Worm (Caenorhabditis elegans) whole organism, late embryonic: ENCODE data around the gene ZK792.4.

Experiments used
- C08G9.2 ChIP-seq: sonication (generic microtip); optimal IDR thresholded peaks from 2 replicates; lab custom pipeline; 2016; ENCODE audit warnings: mild to moderate bottlenecking, missing genetic modification characterization, moderate library complexity, missing compliant biosample characterization
- F13H6.1 ChIP-seq: sonication (generic microtip); optimal IDR thresholded peaks from 2 replicates; lab custom pipeline; 2016; ENCODE audit warnings: missing genetic modification characterization, missing compliant biosample characterization
- K02D7.2 ChIP-seq: sonication (generic microtip); optimal IDR thresholded peaks from 2 replicates; lab custom pipeline; 2017; ENCODE audit warnings: mild to moderate bottlenecking, missing genetic modification characterization, missing compliant biosample characterization
- Y22D7AL.16 ChIP-seq: sonication (generic microtip); optimal IDR thresholded peaks from 2 replicates; lab custom pipeline; 2016; ENCODE audit warnings: missing genetic modification characterization, missing compliant biosample characterization
- ama-1 ChIP-seq: fragments of 150-350 bp; optimal IDR thresholded peaks from 2 replicates; lab custom pipeline; 2014
- ceh-19 ChIP-seq: fragments of 200-800 bp; sonication (Bioruptor generic); optimal IDR thresholded peaks from 2 replicates; lab custom pipeline; 2018; ENCODE audit warnings: mild to moderate bottlenecking, missing genetic modification characterization, missing compliant biosample characterization
- ceh-22 ChIP-seq: sonication (generic microtip); optimal IDR thresholded peaks from 2 replicates; lab custom pipeline; 2017; ENCODE audit warnings: missing biosample characterization, missing genetic modification characterization
- ceh-30 ChIP-seq: fragments of 150-350 bp; optimal IDR thresholded peaks from 2 replicates; lab custom pipeline; 2014; ENCODE audit warnings: missing biosample characterization, missing genetic modification characterization
- ceh-31 ChIP-seq: sonication (generic microtip); optimal IDR thresholded peaks from 2 replicates; lab custom pipeline; 2016; ENCODE audit warnings: missing genetic modification characterization, missing compliant biosample characterization
- ceh-9 ChIP-seq: sonication (generic microtip); optimal IDR thresholded peaks from 2 replicates; lab custom pipeline; 2016; ENCODE audit warnings: mild to moderate bottlenecking, missing genetic modification characterization, inconsistent platforms, missing compliant biosample characterization
- dve-1 ChIP-seq: sonication (generic microtip); optimal IDR thresholded peaks from 2 replicates; lab custom pipeline; 2017; ENCODE audit warnings: antibody characterized with exemption, mild to moderate bottlenecking, missing genetic modification characterization, missing compliant biosample characterization
- elt-2 ChIP-seq: sonication (generic microtip); optimal IDR thresholded peaks from 2 replicates; lab custom pipeline; 2016; ENCODE audit warnings: missing genetic modification reagents, missing genetic modification characterization, missing compliant biosample characterization
- elt-4 ChIP-seq: sonication (generic microtip); optimal IDR thresholded peaks from 2 replicates; lab custom pipeline; 2016; ENCODE audit warnings: missing genetic modification characterization, missing compliant biosample characterization
- ets-4 ChIP-seq: sonication (generic microtip); optimal IDR thresholded peaks from 2 replicates; lab custom pipeline; 2016; ENCODE audit warnings: missing genetic modification characterization, missing compliant biosample characterization
- fax-1 ChIP-seq: sonication (generic microtip); optimal IDR thresholded peaks from 2 replicates; lab custom pipeline; 2016; ENCODE audit warnings: missing genotype, missing genetic modification characterization, missing compliant biosample characterization
- fkh-10 ChIP-seq: fragments of 150-350 bp; optimal IDR thresholded peaks from 2 replicates; lab custom pipeline; 2014; ENCODE audit warnings: missing biosample characterization, missing genetic modification reagents, missing genetic modification characterization
- hlh-30 ChIP-seq: sonication (generic microtip); optimal IDR thresholded peaks from 2 replicates; lab custom pipeline; 2017; ENCODE audit warnings: antibody characterized with exemption, missing genetic modification characterization, missing compliant biosample characterization; ENCODE audit not compliant: insufficient read depth
- hlh-8 ChIP-seq: sonication (generic microtip); optimal IDR thresholded peaks from 2 replicates; lab custom pipeline; 2016; ENCODE audit warnings: missing genotype, missing genetic modification characterization, missing compliant biosample characterization
- lim-6 ChIP-seq: sonication (generic microtip); optimal IDR thresholded peaks from 2 replicates; lab custom pipeline; 2016; ENCODE audit warnings: missing genetic modification characterization, missing compliant biosample characterization
- lin-11 ChIP-seq: fragments of 200-800 bp; sonication (Bioruptor generic); optimal IDR thresholded peaks from 2 replicates; lab custom pipeline; 2018; ENCODE audit warnings: mild to moderate bottlenecking, missing genetic modification characterization, missing compliant biosample characterization
- npax-4 ChIP-seq: sonication (generic microtip); optimal IDR thresholded peaks from 2 replicates; lab custom pipeline; 2016; ENCODE audit warnings: missing genetic modification characterization, missing compliant biosample characterization
- pat-9 ChIP-seq: fragments of 200-800 bp; sonication (Bioruptor generic); optimal IDR thresholded peaks from 2 replicates; lab custom pipeline; 2018; ENCODE audit warnings: mild to moderate bottlenecking, missing genetic modification characterization, moderate library complexity, missing compliant biosample characterization
- pha-2 ChIP-seq: sonication (generic microtip); optimal IDR thresholded peaks from 2 replicates; lab custom pipeline; 2017; ENCODE audit warnings: mild to moderate bottlenecking, missing genetic modification characterization, missing compliant biosample characterization
- pha-4 ChIP-seq: fragments of 150-350 bp; optimal IDR thresholded peaks from 2 replicates; lab custom pipeline; 2018; ENCODE audit warnings: missing biosample characterization, missing genetic modification reagents, missing genetic modification characterization
- pqm-1 ChIP-seq: sonication (generic microtip); optimal IDR thresholded peaks from 2 replicates; lab custom pipeline; 2016; ENCODE audit warnings: missing genetic modification characterization, missing compliant biosample characterization
- ref-2 ChIP-seq: sonication (generic microtip); optimal IDR thresholded peaks from 2 replicates; lab custom pipeline; 2016; ENCODE audit warnings: missing genetic modification characterization, missing compliant biosample characterization
- rnt-1 ChIP-seq: sonication (generic microtip); optimal IDR thresholded peaks from 2 replicates; lab custom pipeline; 2016; ENCODE audit warnings: missing genetic modification characterization, missing compliant biosample characterization
- sdc-2 ChIP-seq: sonication (generic microtip); optimal IDR thresholded peaks from 2 replicates; lab custom pipeline; 2016; ENCODE audit warnings: missing genotype, missing genetic modification characterization, missing compliant biosample characterization
- tbx-7 ChIP-seq: sonication (generic microtip); optimal IDR thresholded peaks from 2 replicates; lab custom pipeline; 2016; ENCODE audit warnings: missing genotype, missing genetic modification characterization, missing compliant biosample characterization
- ttx-3 ChIP-seq: sonication (generic microtip); optimal IDR thresholded peaks from 2 replicates; lab custom pipeline; 2016; ENCODE audit warnings: missing genetic modification reagents, missing genetic modification characterization, missing compliant biosample characterization
- unc-3 ChIP-seq, 2 experiments: fragments of 200-800 bp in 1 of 2; sonication (Bioruptor generic) in 1 of 2; sonication (generic microtip) in 1 of 2; conservative IDR thresholded peaks in 1 of 2; optimal IDR thresholded peaks in 1 of 2; 2 replicates each; pipeline versions ENCODE4 v1.3.6 to Lab custom; 2016 to 2022; ENCODE audit warnings: missing compliant biosample characterization in 2 of 2, missing genetic modification characterization in 2 of 2, missing genetic modification reagents in 1 of 2
- unc-42 ChIP-seq: sonication (generic microtip); optimal IDR thresholded peaks from 2 replicates; lab custom pipeline; 2016; ENCODE audit warnings: missing genotype, missing genetic modification characterization, missing compliant biosample characterization
- ztf-16 ChIP-seq: sonication (generic microtip); optimal IDR thresholded peaks from 2 replicates; lab custom pipeline; 2017; ENCODE audit warnings: missing genetic modification characterization, missing compliant biosample characterization

ZK792.4 gene

DNA sequence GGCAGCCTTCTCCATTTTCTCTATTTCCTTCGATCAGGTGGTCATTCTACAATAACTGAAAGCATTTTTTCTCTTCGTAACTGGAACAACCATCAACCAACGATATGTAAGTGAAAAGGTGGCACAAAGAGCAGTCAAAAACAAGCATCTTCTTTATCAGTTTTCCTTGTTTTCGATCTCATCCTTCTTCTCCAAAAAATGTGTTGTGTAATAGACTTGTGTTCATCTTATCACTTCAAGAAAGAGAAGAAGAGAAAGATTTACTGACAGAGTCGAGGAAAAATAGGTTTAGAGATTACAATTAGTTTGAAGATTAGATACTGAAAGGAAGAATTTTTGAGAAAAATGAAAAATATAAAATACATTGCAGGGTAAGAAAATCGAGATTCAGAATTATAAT is 36.5 kb downstream of the ZK792.4 start:
- TF ChIP-seq ceh-22 (tag; lab: Kevin White, UChicago) = no peak
- TF ChIP-seq elt-2 = peak; percentile 17

DNA sequence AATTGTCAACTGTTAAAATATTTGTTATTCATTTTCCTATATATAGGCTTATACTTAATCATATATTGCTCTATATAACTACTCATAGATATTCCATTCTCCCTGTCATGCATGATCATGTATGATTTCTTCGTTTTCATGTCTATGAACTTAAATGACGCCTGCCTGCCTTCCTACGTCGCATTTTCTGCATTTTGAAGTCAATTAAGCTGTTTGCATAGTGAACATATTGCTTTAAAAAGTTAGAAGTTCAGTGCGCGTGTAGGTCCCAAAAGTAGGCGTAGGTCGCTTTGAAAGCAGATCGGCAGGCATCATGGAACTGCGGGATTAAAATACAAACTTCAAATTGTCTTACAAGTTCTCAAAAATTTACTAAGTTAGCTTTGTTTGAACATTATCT is 37.1 kb downstream of the ZK792.4 start:
- no peak for TF ChIP-seq dve-1 (tag; lab: Kevin White, UChicago)
- TF ChIP-seq, all 69 proteins: peak for 0

DNA sequence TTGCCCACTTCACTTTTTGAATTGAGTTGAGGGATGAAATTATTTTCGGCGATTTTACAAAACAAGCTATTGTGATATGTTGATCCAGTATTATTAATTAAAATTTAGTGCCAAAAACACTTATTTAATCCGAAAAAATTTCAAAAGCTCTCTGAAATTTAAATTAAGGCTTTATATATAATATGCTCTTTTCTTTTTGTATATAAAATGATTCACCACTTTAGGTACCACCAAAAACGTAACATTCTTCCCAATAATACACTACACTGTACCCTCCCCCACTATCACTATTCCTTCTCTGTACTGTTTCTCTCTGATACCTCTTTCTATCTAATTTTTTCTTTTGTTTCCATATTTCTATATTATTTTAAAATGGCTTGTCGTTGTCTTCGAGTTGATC is 38.0 kb downstream of the ZK792.4 start, which contains the start of gene prx-2:
Gene prx-2 (plus strand): TSS at position 301 of the 400 bp plus-strand sequence.
- TF ChIP-seq ceh-31 (no peak), Y22D7AL.16 (tag; lab: Kevin White, UChicago) (no peak), ceh-19 (GFP tag; lab: Kevin White, UChicago) (no peak), fax-1 (tag; lab: Kevin White, UChicago) (no peak), pha-4 (tag; lab: Kevin White, UChicago) (no peak), npax-4 (tag; lab: Kevin White, UChicago) (no peak), C08G9.2 (tag; lab: Kevin White, UChicago) (no peak), ets-4 (no peak), ttx-3 (tag; lab: Kevin White, UChicago) (no peak), pat-9 (tag; lab: Kevin White, UChicago) (no peak), ceh-9 (tag; lab: Kevin White, UChicago) (no peak)

DNA sequence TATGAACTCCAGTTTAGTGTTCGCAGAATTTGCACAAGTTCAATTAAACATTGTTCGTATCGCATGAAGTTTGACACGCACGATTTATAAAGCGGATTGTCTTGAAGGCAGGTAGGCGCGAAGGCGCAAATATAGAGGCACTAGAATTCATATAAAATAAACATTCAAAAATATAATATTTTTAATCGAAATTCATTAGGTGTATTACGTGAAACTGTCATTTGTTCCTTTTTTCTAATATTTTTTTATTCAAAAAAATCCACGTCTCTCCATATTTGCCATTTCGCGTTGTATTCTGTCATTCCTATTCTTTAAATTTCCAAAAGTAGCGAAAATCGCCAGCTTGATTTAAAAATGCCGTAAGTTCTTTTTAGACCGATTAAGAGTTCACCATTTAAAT is 40.0 kb downstream of the ZK792.4 start, which contains the start of gene ZK809.1:
Gene ZK809.1 (plus strand): TSS at position 301 of the 400 bp plus-strand sequence.
- TF ChIP-seq hlh-8 (no peak), ceh-30 (no peak), F13H6.1 (no peak), lim-6 (tag; lab: Kevin White, UChicago) (no peak), ama-1 (no peak), pha-4 (tag; lab: Kevin White, UChicago) (no peak), dve-1 (tag; lab: Kevin White, UChicago) (no peak), Y22D7AL.16 (tag; lab: Kevin White, UChicago) (no peak), tbx-7 (tag; lab: Kevin White, UChicago) (no peak), fkh-10 (GFP tag; lab: Kevin White, UChicago) (no peak), unc-3 (GFP tag; conservative IDR thresholded peaks at IDR 0.05; lab: Robert Waterston, UW) (no peak), unc-3 (tag; optimal IDR thresholded peaks at IDR 0.05; lab: Kevin White, UChicago) (no peak), rnt-1 (tag; lab: Kevin White, UChicago) (no peak), pha-2 (tag; lab: Kevin White, UChicago) (no peak), ceh-19 (GFP tag; lab: Kevin White, UChicago) (no peak), ref-2 (tag; lab: Kevin White, UChicago) (no peak)

DNA sequence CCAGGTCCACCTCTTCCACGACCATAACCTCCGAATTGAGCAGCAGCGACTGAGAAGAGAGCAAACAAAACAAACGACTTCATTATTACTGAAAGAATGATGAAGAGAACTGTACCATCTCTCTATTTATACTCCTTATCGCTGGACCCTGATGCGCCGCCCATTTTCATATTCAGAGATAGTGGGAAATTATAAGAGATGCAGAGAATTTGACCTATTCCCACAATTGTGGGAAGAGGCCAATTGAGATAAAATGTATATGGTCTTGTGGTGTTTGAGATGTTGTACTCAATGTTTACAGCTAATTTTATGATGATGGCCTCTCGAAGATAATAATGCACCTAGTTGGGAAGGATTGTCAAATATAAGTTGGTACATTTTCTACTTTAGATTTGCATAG is 40.9 kb downstream of the ZK792.4 start, which contains the start of gene ttr-50:
Gene ttr-50 (minus strand): TSS at position 101 of the 400 bp plus-strand sequence.
- TF ChIP-seq K02D7.2 (tag; lab: Kevin White, UChicago) (no peak), elt-2 (peak; percentile 71)

DNA sequence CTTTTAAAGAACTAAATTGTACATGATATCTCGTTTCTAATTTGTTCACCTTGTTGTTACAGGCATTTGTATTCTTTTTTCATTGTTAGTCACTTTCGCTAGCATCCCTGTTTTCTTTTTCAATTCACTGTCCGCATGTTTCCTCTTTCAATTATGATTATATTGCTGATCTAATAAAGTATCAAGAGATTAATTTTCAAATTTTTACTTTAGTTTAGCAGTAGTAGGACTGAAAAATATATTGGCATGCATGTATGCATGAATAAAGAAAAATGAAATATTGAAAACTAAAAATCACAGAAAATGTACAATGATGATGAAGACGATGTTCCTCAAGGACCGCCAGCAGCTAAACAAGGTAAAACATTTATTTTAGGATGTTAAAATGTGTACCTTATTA is 43.8 kb downstream of the ZK792.4 start, which contains the start of gene rbm-17:
Gene rbm-17 (plus strand): TSS at position 301 of the 400 bp plus-strand sequence.
- no peak for TF ChIP-seq ceh-31
- no peak for TF ChIP-seq unc-42 (tag; lab: Kevin White, UChicago)
- no peak for TF ChIP-seq pat-9 (tag; lab: Kevin White, UChicago)
- TF ChIP-seq Y22D7AL.16 (tag; lab: Kevin White, UChicago) = no peak
- TF ChIP-seq ceh-19 (GFP tag; lab: Kevin White, UChicago) = no peak
- no peak for TF ChIP-seq ztf-16 (tag; lab: Kevin White, UChicago)
- TF ChIP-seq lin-11 = no peak
- no peak for TF ChIP-seq pqm-1 (tag; lab: Kevin White, UChicago)
- no peak for TF ChIP-seq ceh-22 (tag; lab: Kevin White, UChicago)
- no peak for TF ChIP-seq sdc-2 (tag; lab: Kevin White, UChicago)
- TF ChIP-seq F13H6.1 = no peak
- no peak for TF ChIP-seq pha-2 (tag; lab: Kevin White, UChicago)
- TF ChIP-seq ama-1 = no peak
- no peak for TF ChIP-seq hlh-30
- no peak for TF ChIP-seq elt-4
